Worm (Caenorhabditis elegans) whole organism, L4 larva: Measurements from ENCODE around the gene ZK813.2.

Experiments
- ceh-32 ChIP-seq: sonication (generic microtip); optimal IDR thresholded peaks from 2 replicates; lab custom pipeline; 2016; ENCODE audit warnings: mild to moderate bottlenecking, missing genetic modification characterization, missing compliant biosample characterization; ENCODE audit not compliant: poor library complexity
- ceh-82 ChIP-seq: sonication (generic microtip); optimal IDR thresholded peaks from 2 replicates; lab custom pipeline; 2017; ENCODE audit warnings: missing biosample characterization, missing genetic modification characterization
- ces-1 ChIP-seq: fragments of 150-350 bp; sonication (generic microtip); optimal IDR thresholded peaks from 4 replicates; lab custom pipeline; 2014; ENCODE audit warnings: missing biosample characterization, missing genetic modification reagents, missing genetic modification characterization
- egl-43 ChIP-seq: fragments of 200-800 bp; sonication (Bioruptor generic); IDR thresholded peaks from 2 replicates; pipeline ENCODE4 v1.3.6; 2022; ENCODE audit warnings: missing genetic modification reagents, missing genetic modification characterization, missing compliant biosample characterization
- fos-1 ChIP-seq: fragments of 150-350 bp; optimal IDR thresholded peaks from 2 replicates; lab custom pipeline; 2014; ENCODE audit warnings: missing biosample characterization, missing genetic modification characterization
- lin-29 ChIP-seq: fragments of 200-800 bp; sonication (Bioruptor generic); IDR thresholded peaks from 2 replicates; pipeline ENCODE4 v1.3.6; 2022; ENCODE audit warnings: missing genetic modification reagents, missing genetic modification characterization, missing compliant biosample characterization
- lin-39 ChIP-seq: fragments of 150-350 bp; optimal IDR thresholded peaks from 2 replicates; lab custom pipeline; 2014; ENCODE audit warnings: missing biosample characterization, missing genetic modification reagents, missing genetic modification characterization
- unc-62 ChIP-seq, 3 experiments: fragments of 150-350 bp in 1 of 3; sonication (generic microtip); optimal IDR thresholded peaks in 2 of 3; peaks in 1 of 3; 1 replicate in 1 of 3; 2 replicates in 2 of 3; lab custom pipeline; 2014 to 2017; ENCODE audit warnings: missing biosample characterization in 3 of 3, missing genetic modification characterization in 3 of 3, missing genetic modification reagents in 3 of 3, missing genotype in 1 of 3

ce11 chrX:3399917-3400316 lies 43.7 kb upstream of the ZK813.2 start, which contains the start of gene cht-1:
- TF ChIP-seq lin-29 (GFP tag; lab: Robert Waterston, UW) (no peak), ceh-82 (tag; lab: Kevin White, UChicago) (no peak), ceh-32 (tag; lab: Kevin White, UChicago) (no peak), lin-39 (no peak), fos-1 (tag; lab: Kevin White, UChicago) (no peak), egl-43 (GFP tag; lab: Robert Waterston, UW) (no peak), unc-62 (GFP tag; optimal IDR thresholded peaks at IDR 0.05 in 1 of 2; lab: Kevin White, UChicago) (no peak), unc-62 (tag; optimal IDR thresholded peaks at IDR 0.05; lab: Kevin White, UChicago) (no peak), ces-1 (GFP tag; lab: Kevin White, UChicago) (no peak)
